Fruit fly (Drosophila melanogaster): ENCODE results near the gene VhaPPA1-1.

The VhaPPA1-1 gene

dm6 chr3R:14879207-14879863 lies 24.5 kb downstream of the VhaPPA1-1 start, which contains the start of gene CG3631 (continued):
- TF ChIP-seq HmgD (GFP tag; optimal IDR thresholded peaks at IDR 0.05) (no peak), pnt (GFP tag; optimal IDR thresholded peaks at IDR 0.05) (no peak), CG10209 (GFP tag; optimal IDR thresholded peaks at IDR 0.05) (no peak), zfh1 (GFP tag; IDR thresholded peaks at IDR 0.05) (no peak), unpg (GFP tag; optimal IDR thresholded peaks at IDR 0.05) (no peak), CG14710 (tag; optimal IDR thresholded peaks at IDR 0.05) (peak; percentile 44), cas (GFP tag; IDR thresholded peaks at IDR 0.05) (no peak), crp (GFP tag; optimal IDR thresholded peaks at IDR 0.05) (peak; percentile 88 to 97), phol (tag; optimal IDR thresholded peaks at IDR 0.05) (no peak), lbe (GFP tag; optimal IDR thresholded peaks at IDR 0.05) (no peak), repo (GFP tag; optimal IDR thresholded peaks at IDR 0.05) (no peak), nmo (GFP tag; optimal IDR thresholded peaks at IDR 0.05) (peak; percentile 10), jumu (GFP tag; optimal IDR thresholded peaks at IDR 0.05) (no peak), grn (GFP tag; optimal IDR thresholded peaks at IDR 0.05) (no peak), Nf-YA (GFP tag; IDR thresholded peaks at IDR 0.05) (no peak), ERR (GFP tag; optimal IDR thresholded peaks at IDR 0.05) (no peak), ara (GFP tag; IDR thresholded peaks at IDR 0.05) (no peak), Dip3 (GFP tag; optimal IDR thresholded peaks at IDR 0.05) (no peak), CG16815 (GFP tag; optimal IDR thresholded peaks at IDR 0.05) (no peak), ham (GFP tag; IDR thresholded peaks at IDR 0.05) (no peak), Adf1 (GFP tag; IDR thresholded peaks at IDR 0.05) (no peak), danr (GFP tag; IDR thresholded peaks at IDR 0.05) (no peak), Mrtf (GFP tag; IDR thresholded peaks at IDR 0.05) (no peak), CG7372 (GFP tag; IDR thresholded peaks at IDR 0.05) (no peak), CG10274 (GFP tag; optimal IDR thresholded peaks at IDR 0.05) (no peak), CG14050 (GFP tag; IDR thresholded peaks at IDR 0.05) (no peak), CG18619 (GFP tag; optimal IDR thresholded peaks at IDR 0.05) (no peak), CG9932 (GFP tag; IDR thresholded peaks at IDR 0.05) (no peak), h (optimal IDR thresholded peaks at IDR 0.05) (no peak), Dbx (GFP tag; IDR thresholded peaks at IDR 0.05) (no peak), Med (GFP tag) (peak; percentile 32), Pdp1 (GFP tag; optimal IDR thresholded peaks at IDR 0.05) (peak in 1 of 2 experiments; percentile 81), btn (GFP tag; optimal IDR thresholded peaks at IDR 0.05) (no peak), CG6791 (GFP tag; IDR thresholded peaks at IDR 0.05; ENCODE audit: partially characterized antibody) (no peak), dan (GFP tag; IDR thresholded peaks at IDR 0.05) (no peak), HLH54F (GFP tag; optimal IDR thresholded peaks at IDR 0.05) (no peak), Aef1 (GFP tag; IDR thresholded peaks at IDR 0.05) (no peak), CG15514 (GFP tag; optimal IDR thresholded peaks at IDR 0.05) (peak; percentile 26), CG1603 (tag; optimal IDR thresholded peaks at IDR 0.05) (peak; percentile 50), CoRest (tag; optimal IDR thresholded peaks at IDR 0.05) (no peak), CG17359 (tag; optimal IDR thresholded peaks at IDR 0.05) (no peak), sc (optimal IDR thresholded peaks at IDR 0.05) (no peak), sc (GFP tag; optimal IDR thresholded peaks at IDR 0.05) (no peak), HLH3B (GFP tag; IDR thresholded peaks at IDR 0.05) (no peak), Dref (GFP tag; IDR thresholded peaks at IDR 0.05) (no peak), Hr78 (GFP tag; optimal IDR thresholded peaks at IDR 0.05) (no peak), Asciz (GFP tag; optimal IDR thresholded peaks at IDR 0.05) (no peak), Sox102F (GFP tag; optimal IDR thresholded peaks at IDR 0.05) (no peak), sna (GFP tag; IDR thresholded peaks at IDR 0.05; ENCODE audit: partially characterized antibody) (0 out of 2 replicates have a peak, but pooled peaks have one; percentile 14), Kr (GFP tag; optimal IDR thresholded peaks at IDR 0.05) (no peak), sens (GFP tag) (peak; percentile 61)

Data from whole organism, embryonic.